Fruit fly (Drosophila melanogaster): ENCODE results near the gene Cpr67Fa2.

dm6 chr3L:10882336-10883040, 9.0 kb upstream of the Cpr67Fa2 start, which contains the start of the genes CG6409 and galla-2:
- TF ChIP-seq Snoo (tag; optimal IDR thresholded peaks at IDR 0.05) (no peak), Pif1A (GFP tag; optimal IDR thresholded peaks at IDR 0.05) (no peak), CG8159 (tag; optimal IDR thresholded peaks at IDR 0.05) (no peak), CG8301 (tag; optimal IDR thresholded peaks at IDR 0.05) (no peak), CG32121 (GFP tag; IDR thresholded peaks at IDR 0.05) (no peak), D1 (tag; optimal IDR thresholded peaks at IDR 0.05) (no peak), CG10348 (GFP tag; IDR thresholded peaks at IDR 0.05) (no peak), Ets98B (GFP tag; IDR thresholded peaks at IDR 0.05) (no peak), rn (GFP tag; IDR thresholded peaks at IDR 0.05) (no peak), CG34367 (tag; optimal IDR thresholded peaks at IDR 0.05) (no peak), Pif1B (GFP tag; optimal IDR thresholded peaks at IDR 0.05) (no peak), gl (tag; optimal IDR thresholded peaks at IDR 0.05) (no peak)
